Fruit fly (Drosophila melanogaster) whole organism, wandering third instar larva: ENCODE results near the gene IFT57.

Source experiments
- Hnf4 ChIP-seq: fragments of 200-800 bp; sonication (Bioruptor generic); optimal IDR thresholded peaks from 2 replicates; lab custom pipeline; 2016; ENCODE audit warnings: missing biosample characterization, mild to moderate bottlenecking, missing genetic modification characterization
- Sp1 ChIP-seq: fragments of 200-800 bp; sonication (Bioruptor generic); optimal IDR thresholded peaks from 3 replicates; lab custom pipeline; 2019; ENCODE audit warnings: missing biosample characterization, mild to moderate bottlenecking, missing genetic modification characterization, moderate library complexity
- lola ChIP-seq: fragments of >200 bp; optimal IDR thresholded peaks from 2 replicates; lab custom pipeline; 2017; ENCODE audit warnings: missing biosample characterization, missing genetic modification characterization
- pan ChIP-seq: fragments of >200 bp; optimal IDR thresholded peaks from 2 replicates; lab custom pipeline; 2017
- rgr ChIP-seq: fragments of 200-800 bp; sonication (Bioruptor generic); optimal IDR thresholded peaks from 3 replicates; lab custom pipeline; 2016; ENCODE audit warnings: missing biosample characterization, mild to moderate bottlenecking, missing genetic modification characterization
- tai ChIP-seq: sonication (Bioruptor generic); optimal IDR thresholded peaks from 2 replicates; lab custom pipeline; 2016; ENCODE audit warnings: missing biosample characterization, missing genetic modification characterization

dm6 chr2L:3562435-3562834 is 31.8 kb downstream of the IFT57 start:
- TF ChIP-seq pan (lab: Kevin White, UChicago) = no peak
- TF ChIP-seq Hnf4 (GFP tag; lab: Kevin White, UChicago) = peak; percentile 8
- TF ChIP-seq tai (GFP tag; lab: Kevin White, UChicago) = no peak
- TF ChIP-seq rgr = peak; percentile 21
- peak; percentile 1 for TF ChIP-seq Sp1 (GFP tag; lab: Kevin White, UChicago)
- TF ChIP-seq lola = no peak
